Fruit fly (Drosophila melanogaster) whole organism, embryonic: Measurements from ENCODE around the gene CCAP-R.

Experiments
- Atf6 ChIP-seq: fragments of 200-800 bp; sonication (Bioruptor generic); IDR thresholded peaks from 2 replicates; pipeline ENCODE4 v1.3.6; 2022; ENCODE audit warnings: missing biosample characterization, missing genetic modification characterization
- BtbVII ChIP-seq: fragments of 200-800 bp; sonication (Bioruptor generic); optimal IDR thresholded peaks from 3 replicates; lab custom pipeline; 2017; ENCODE audit warnings: missing biosample characterization, mild to moderate bottlenecking, missing genetic modification characterization
- Bteb2 ChIP-seq: fragments of 200-800 bp; sonication (Bioruptor generic); optimal IDR thresholded peaks from 2 replicates; lab custom pipeline; 2016; ENCODE audit warnings: missing biosample characterization, missing genetic modification characterization
- CG10431 ChIP-seq: fragments of 200-800 bp; sonication (Bioruptor generic); optimal IDR thresholded peaks from 3 replicates; lab custom pipeline; 2018; ENCODE audit warnings: missing biosample characterization, mild to moderate bottlenecking, missing genetic modification characterization
- CG12769 ChIP-seq: fragments of 200-800 bp; sonication (Bioruptor generic); optimal IDR thresholded peaks from 2 replicates; lab custom pipeline; 2019; ENCODE audit warnings: missing biosample characterization, mild to moderate bottlenecking, missing genetic modification characterization, moderate library complexity
- CG14050 ChIP-seq: fragments of 200-800 bp; sonication (Bioruptor generic); IDR thresholded peaks from 3 replicates; pipeline ENCODE4 v1.3.6; 2022; ENCODE audit warnings: missing biosample characterization, missing genetic modification characterization
- CG17802 ChIP-seq: fragments of 200-800 bp; sonication (Bioruptor generic); optimal IDR thresholded peaks from 2 replicates; lab custom pipeline; 2018; ENCODE audit warnings: missing biosample characterization, mild to moderate bottlenecking, missing genetic modification characterization, moderate library complexity
- CG18476 ChIP-seq: fragments of 200-800 bp; sonication (Bioruptor generic); optimal IDR thresholded peaks from 2 replicates; lab custom pipeline; 2016; ENCODE audit warnings: missing biosample characterization, mild to moderate bottlenecking, missing genetic modification characterization
- CG2712 ChIP-seq: fragments of 200-800 bp; optimal IDR thresholded peaks from 3 replicates; lab custom pipeline; 2019; ENCODE audit warnings: missing biosample characterization, mild to moderate bottlenecking, missing genetic modification characterization, moderate library complexity
- CG3163 ChIP-seq: fragments of 200-800 bp; sonication (Bioruptor generic); optimal IDR thresholded peaks from 3 replicates; lab custom pipeline; 2016; ENCODE audit warnings: missing biosample characterization, missing genetic modification characterization
- CG34224 ChIP-seq: fragments of 200-800 bp; sonication (Bioruptor generic); IDR thresholded peaks from 3 replicates; pipeline ENCODE4 v1.3.6; 2022; ENCODE audit warnings: missing biosample characterization, missing genetic modification characterization; ENCODE audit not compliant: partially characterized antibody
- CG6854 ChIP-seq: fragments of 200-800 bp; sonication (Bioruptor generic); optimal IDR thresholded peaks from 3 replicates; lab custom pipeline; 2017; ENCODE audit warnings: missing biosample characterization, mild to moderate bottlenecking, missing genetic modification characterization
- CG7987 ChIP-seq: fragments of 200-800 bp; sonication (Bioruptor generic); optimal IDR thresholded peaks from 2 replicates; lab custom pipeline; 2018; ENCODE audit warnings: missing biosample characterization, mild to moderate bottlenecking, missing genetic modification characterization, moderate library complexity
- CG9727 ChIP-seq: fragments of 200-800 bp; sonication (Bioruptor generic); optimal IDR thresholded peaks from 3 replicates; lab custom pipeline; 2017; ENCODE audit warnings: missing biosample characterization, mild to moderate bottlenecking, missing genetic modification characterization
- CG9932 ChIP-seq: fragments of 200-800 bp; sonication (Bioruptor generic); IDR thresholded peaks from 2 replicates; pipeline ENCODE4 v1.3.6; 2022; ENCODE audit warnings: missing biosample characterization, missing genetic modification characterization
- D ChIP-seq, 2 experiments: fragments of 200-800 bp in 1 of 2; fragments of >200 bp in 1 of 2; sonication (Bioruptor generic) in 1 of 2; optimal IDR thresholded peaks; 2 replicates in 1 of 2; 3 replicates in 1 of 2; lab custom pipeline; 2017; ENCODE audit warnings: mild to moderate bottlenecking in 1 of 2, missing biosample characterization in 1 of 2, missing genetic modification characterization in 1 of 2, missing genetic modification reagents in 1 of 2
- Dref ChIP-seq: fragments of 200-800 bp; sonication (Bioruptor generic); IDR thresholded peaks from 2 replicates; pipeline ENCODE4 v1.3.6; 2022; ENCODE audit warnings: missing biosample characterization, missing genetic modification characterization
- Eip74EF ChIP-seq, 2 experiments: fragments of 200-800 bp in 1 of 2; fragments of >200 bp in 1 of 2; sonication (Bioruptor generic) in 1 of 2; optimal IDR thresholded peaks; 2 replicates each; lab custom pipeline; 2017 to 2019; ENCODE audit warnings: missing biosample characterization in 2 of 2, missing genetic modification characterization in 2 of 2, mild to moderate bottlenecking in 1 of 2, moderate library complexity in 1 of 2
- HLHmδ ChIP-seq: fragments of 200-800 bp; sonication (Bioruptor generic); optimal IDR thresholded peaks from 2 replicates; lab custom pipeline; 2018; ENCODE audit warnings: missing biosample characterization, mild to moderate bottlenecking, missing genetic modification characterization, moderate library complexity
- Hr78 ChIP-seq, 2 experiments: fragments of 200-800 bp in 1 of 2; fragments of >200 bp in 1 of 2; sonication (Bioruptor generic) in 1 of 2; optimal IDR thresholded peaks; 2 replicates each; lab custom pipeline; 2017 to 2019; ENCODE audit warnings: missing biosample characterization in 2 of 2, missing genetic modification characterization in 2 of 2, mild to moderate bottlenecking in 1 of 2, moderate library complexity in 1 of 2
- NFAT ChIP-seq: fragments of 200-800 bp; sonication (Bioruptor generic); IDR thresholded peaks from 2 replicates; pipeline ENCODE4 v1.3.6; 2022; ENCODE audit warnings: missing biosample characterization, missing genetic modification characterization
- Nf-YA ChIP-seq: fragments of 200-800 bp; sonication (Bioruptor generic); IDR thresholded peaks from 2 replicates; pipeline ENCODE4 v1.3.6; 2022; ENCODE audit warnings: missing biosample characterization, missing genetic modification characterization
- Poxn ChIP-seq: fragments of 200-800 bp; sonication (Bioruptor generic); IDR thresholded peaks from 2 replicates; pipeline ENCODE4 v1.3.6; 2022; ENCODE audit warnings: missing biosample characterization, missing genetic modification characterization
- Spps ChIP-seq: fragments of 200-800 bp; sonication (Bioruptor generic); optimal IDR thresholded peaks from 2 replicates; lab custom pipeline; 2018; ENCODE audit warnings: missing biosample characterization, mild to moderate bottlenecking, missing genetic modification characterization
- abd-A ChIP-seq: fragments of 200-800 bp; sonication (Bioruptor generic); optimal IDR thresholded peaks from 3 replicates; lab custom pipeline; 2019; ENCODE audit warnings: missing biosample characterization, mild to moderate bottlenecking, missing genetic modification characterization, moderate library complexity
- ac ChIP-seq: fragments of 200-800 bp; sonication (Bioruptor generic); optimal IDR thresholded peaks from 3 replicates; lab custom pipeline; 2017; ENCODE audit warnings: missing biosample characterization, mild to moderate bottlenecking, missing genetic modification characterization
- bab2 ChIP-seq: fragments of 200-800 bp; sonication (Bioruptor generic); optimal IDR thresholded peaks from 2 replicates; lab custom pipeline; 2016; ENCODE audit warnings: missing biosample characterization, missing genetic modification characterization
- br ChIP-seq: fragments of >200 bp; optimal IDR thresholded peaks from 2 replicates; lab custom pipeline; 2017
- crol ChIP-seq: fragments of 200-800 bp; sonication (Bioruptor generic); IDR thresholded peaks from 2 replicates; pipeline ENCODE4 v1.3.6; 2022; ENCODE audit warnings: missing biosample characterization, missing genetic modification characterization
- da ChIP-seq: fragments of 200-800 bp; sonication (Bioruptor generic); optimal IDR thresholded peaks from 2 replicates; lab custom pipeline; 2016; ENCODE audit warnings: missing biosample characterization, missing genetic modification characterization
- disco-r ChIP-seq: fragments of 200-800 bp; sonication (Bioruptor generic); optimal IDR thresholded peaks from 2 replicates; lab custom pipeline; 2016; ENCODE audit warnings: missing biosample characterization, missing genetic modification characterization
- dysf ChIP-seq: fragments of 200-800 bp; sonication (Bioruptor generic); IDR thresholded peaks from 3 replicates; pipeline ENCODE4 v1.3.6; 2022; ENCODE audit warnings: missing biosample characterization, missing genetic modification characterization
- gem ChIP-seq: fragments of 200-800 bp; sonication (Bioruptor generic); optimal IDR thresholded peaks from 2 replicates; lab custom pipeline; 2019; ENCODE audit warnings: missing biosample characterization, mild to moderate bottlenecking, missing genetic modification characterization, moderate library complexity
- h ChIP-seq: fragments of >200 bp; optimal IDR thresholded peaks from 2 replicates; lab custom pipeline; 2017
- klu ChIP-seq: fragments of 200-800 bp; sonication (Bioruptor generic); IDR thresholded peaks from 2 replicates; pipeline ENCODE4 v1.3.6; 2022; ENCODE audit warnings: missing biosample characterization, missing genetic modification characterization
- kni ChIP-seq: fragments of 200-800 bp; sonication (Bioruptor generic); optimal IDR thresholded peaks from 3 replicates; lab custom pipeline; 2017; ENCODE audit warnings: mild to moderate bottlenecking, missing biosample characterization, missing genetic modification reagents, missing genetic modification characterization
- knrl ChIP-seq: fragments of 200-800 bp; sonication (Bioruptor generic); IDR thresholded peaks from 3 replicates; pipeline ENCODE4 v1.3.6; 2022; ENCODE audit warnings: missing biosample characterization, missing genetic modification characterization; ENCODE audit not compliant: partially characterized antibody
- pros ChIP-seq: fragments of 200-800 bp; sonication (Bioruptor generic); optimal IDR thresholded peaks from 3 replicates; lab custom pipeline; 2019; ENCODE audit warnings: missing biosample characterization, mild to moderate bottlenecking, missing genetic modification characterization, moderate library complexity
- row ChIP-seq: fragments of 200-800 bp; sonication (Bioruptor generic); IDR thresholded peaks from 3 replicates; pipeline ENCODE4 v1.3.6; 2022; ENCODE audit warnings: missing biosample characterization, missing genetic modification characterization
- sens ChIP-seq: fragments of 200-800 bp; sonication (Bioruptor generic); peaks from one replicate; lab custom pipeline; 2016; ENCODE audit warnings: missing biosample characterization, missing genetic modification characterization
- sqz ChIP-seq: fragments of 200-800 bp; sonication (Bioruptor generic); optimal IDR thresholded peaks from 3 replicates; lab custom pipeline; 2018; ENCODE audit warnings: missing biosample characterization, mild to moderate bottlenecking, missing genetic modification characterization
- sr ChIP-seq: fragments of 200-800 bp; sonication (Bioruptor generic); IDR thresholded peaks from 3 replicates; pipeline ENCODE4 v1.3.6; 2022; ENCODE audit warnings: missing biosample characterization, missing genetic modification characterization
- tio ChIP-seq: fragments of 200-800 bp; sonication (Bioruptor generic); optimal IDR thresholded peaks from 2 replicates; lab custom pipeline; 2017; ENCODE audit warnings: missing biosample characterization, missing genetic modification characterization, inconsistent platforms
- unpg ChIP-seq: fragments of 200-800 bp; sonication (Bioruptor generic); optimal IDR thresholded peaks from 3 replicates; lab custom pipeline; 2018; ENCODE audit warnings: missing biosample characterization, mild to moderate bottlenecking, missing genetic modification characterization, moderate library complexity
- vnd ChIP-seq: fragments of 200-800 bp; sonication (Bioruptor generic); IDR thresholded peaks from 3 replicates; pipeline ENCODE4 v1.3.6; 2022; ENCODE audit warnings: missing biosample characterization, missing genetic modification characterization; ENCODE audit not compliant: partially characterized antibody
- zfh2 ChIP-seq: fragments of 200-800 bp; sonication (Bioruptor generic); optimal IDR thresholded peaks from 2 replicates; lab custom pipeline; 2016; ENCODE audit warnings: missing biosample characterization, missing genetic modification characterization

Gene CCAP-R

dm6 chr3R:25999611-26000010 lies 43.5 kb upstream of the CCAP-R start (continued):
- peak; percentile 98 for TF ChIP-seq pros (GFP tag; lab: Kevin White, UChicago)
- TF ChIP-seq D (optimal IDR thresholded peaks at IDR 0.05; lab: Kevin White, UChicago): peak; percentile 88
- TF ChIP-seq D (GFP tag; optimal IDR thresholded peaks at IDR 0.05; lab: Kevin White, UChicago): no peak
- TF ChIP-seq unpg (GFP tag; lab: Kevin White, UChicago): no peak
- TF ChIP-seq CG9932 (GFP tag; lab: Robert Waterston, UW): no peak
- no peak for TF ChIP-seq Eip74EF (GFP tag; optimal IDR thresholded peaks at IDR 0.05; lab: Kevin White, UChicago)
- TF ChIP-seq CG10431 (GFP tag; lab: Kevin White, UChicago): no peak
- 0 out of 2 replicates have a peak, but pooled peaks have one; percentile 25 for TF ChIP-seq NFAT (GFP tag; lab: Robert Waterston, UW)
- TF ChIP-seq Hr78 (GFP tag; optimal IDR thresholded peaks at IDR 0.05; lab: Kevin White, UChicago): no peak

dm6 chr3R:25999130-25999529 lies 43.1 kb upstream of the CCAP-R start:
- no peak for TF ChIP-seq Dref (GFP tag; lab: Robert Waterston, UW)
- no peak for TF ChIP-seq CG6854
- peak; percentile 84 for TF ChIP-seq ac (GFP tag; lab: Kevin White, UChicago)
- TF ChIP-seq h (lab: Kevin White, UChicago): peak; percentile 49
- peak; percentile 53 for TF ChIP-seq sens
- 0 out of 2 replicates have a peak, but pooled peaks have one; percentile 20 for TF ChIP-seq klu (GFP tag; lab: Robert Waterston, UW)
- peak; percentile 38 for TF ChIP-seq HLHmδ (GFP tag; lab: Kevin White, UChicago)
- 0 out of 3 replicates have a peak, but pooled peaks have one; percentile 21 for TF ChIP-seq vnd
- peak; percentile 66 for TF ChIP-seq crol (GFP tag; lab: Robert Waterston, UW)

- TF ChIP-seq Bteb2 (GFP tag; lab: Kevin White, UChicago) (no peak), CG9932 (GFP tag; lab: Robert Waterston, UW) (no peak), CG17802 (peak; percentile 31), BtbVII (GFP tag; lab: Kevin White, UChicago) (no peak), br (lab: Kevin White, UChicago) (no peak), CG34224 (GFP tag; lab: Robert Waterston, UW) (no peak), Spps (tag; lab: Kevin White, UChicago) (peak; percentile 93), kni (no peak), CG7987 (GFP tag; lab: Kevin White, UChicago) (no peak), abd-A (no peak), da (GFP tag; lab: Kevin White, UChicago) (no peak), gem (tag; lab: Kevin White, UChicago) (peak; percentile 92), sr (GFP tag; lab: Robert Waterston, UW) (no peak), CG18476 (GFP tag; lab: Kevin White, UChicago) (peak; percentile 68), zfh2 (GFP tag; lab: Kevin White, UChicago) (no peak), tio (GFP tag; lab: Kevin White, UChicago) (peak; percentile 83), Nf-YA (GFP tag; lab: Robert Waterston, UW) (0 out of 2 replicates have a peak, but pooled peaks have one; percentile 38), CG3163 (GFP tag; lab: Kevin White, UChicago) (no peak), CG12769 (tag; lab: Kevin White, UChicago) (no peak), knrl (GFP tag; lab: Robert Waterston, UW) (no peak), Atf6 (GFP tag; lab: Robert Waterston, UW) (no peak), ac (GFP tag; lab: Kevin White, UChicago) (peak; percentile 96), CG2712 (tag; lab: Kevin White, UChicago) (peak; percentile 98), disco-r (GFP tag; lab: Kevin White, UChicago) (no peak), row (peak; percentile 79), CG14050 (0 out of 3 replicates have a peak, but pooled peaks have one; percentile 30), dysf (peak; percentile 42; the same call in 1 of the 3 replicates), Poxn (no peak), CG9727 (peak; percentile 97), sqz (peak; percentile 86), bab2 (GFP tag; lab: Kevin White, UChicago) (peak; percentile 19)
Measured at dm6 chr3R:25997068-25997714, 41.1 kb upstream of the CCAP-R start.
